Fruit fly (Drosophila melanogaster) Kc167 (cell line): ENCODE measurements around the gene eIF2Bbeta.

Experiments used
- Myc ChIP-seq: fragments of >200 bp; optimal IDR thresholded peaks from 2 replicates; lab custom pipeline; 2017; ENCODE audit warnings: missing external identifiers
- Sin3A ChIP-seq: fragments of >200 bp; optimal IDR thresholded peaks from 2 replicates; lab custom pipeline; 2018; ENCODE audit warnings: missing external identifiers
- h ChIP-seq: fragments of >200 bp; optimal IDR thresholded peaks from 3 replicates; lab custom pipeline; 2018; ENCODE audit warnings: missing external identifiers
- insv ChIP-seq: fragments of >200 bp; optimal IDR thresholded peaks from 3 replicates; lab custom pipeline; 2018; ENCODE audit warnings: missing external identifiers
- psq ChIP-seq: fragments of >200 bp; optimal IDR thresholded peaks from 2 replicates; lab custom pipeline; 2017; ENCODE audit warnings: missing external identifiers
- ttk ChIP-seq: sonication (Bioruptor generic); optimal IDR thresholded peaks from 2 replicates; lab custom pipeline; 2017; ENCODE audit warnings: missing external identifiers

The eIF2Bbeta gene

DNA sequence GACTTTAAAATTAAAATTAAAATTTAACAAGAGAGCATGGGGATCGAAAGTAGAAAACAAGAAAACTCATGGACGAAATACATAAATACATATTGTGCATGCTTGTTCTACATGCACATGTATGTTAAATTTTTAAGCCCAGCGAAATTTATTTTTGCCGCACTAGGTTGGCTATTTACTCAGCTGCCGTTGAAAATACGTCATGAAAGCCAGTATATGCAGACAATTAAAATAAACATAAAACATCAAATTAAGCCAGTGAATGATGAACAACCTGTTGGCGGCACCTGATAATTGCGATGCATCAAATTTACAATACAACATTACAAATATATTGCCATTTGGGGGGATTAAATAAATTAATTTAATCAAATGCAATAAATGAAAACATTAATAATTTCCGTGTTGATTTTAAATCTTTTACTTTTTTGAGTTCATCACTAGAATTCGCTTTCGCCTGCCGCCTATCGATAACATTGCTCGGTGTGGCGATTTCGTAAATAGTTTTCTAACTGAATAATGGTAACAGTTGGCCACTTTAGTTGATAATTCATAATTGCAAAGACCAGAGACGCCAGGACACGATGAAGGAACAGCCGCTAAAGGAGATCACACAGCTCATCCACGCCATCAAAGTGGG is at the start of gene eIF2Bbeta:
eIF2Bbeta (plus strand) TSS at position 438 of the 640 bp plus-strand sequence.
- TF ChIP-seq h (lab: Kevin White, UChicago): no peak
- TF ChIP-seq Myc (lab: Kevin White, UChicago): no peak
- TF ChIP-seq insv (lab: Kevin White, UChicago): no peak
- no peak for TF ChIP-seq Sin3A (lab: Kevin White, UChicago)
- no peak for TF ChIP-seq psq (lab: Kevin White, UChicago)
- no peak for TF ChIP-seq ttk (lab: Kevin White, UChicago)

DNA sequence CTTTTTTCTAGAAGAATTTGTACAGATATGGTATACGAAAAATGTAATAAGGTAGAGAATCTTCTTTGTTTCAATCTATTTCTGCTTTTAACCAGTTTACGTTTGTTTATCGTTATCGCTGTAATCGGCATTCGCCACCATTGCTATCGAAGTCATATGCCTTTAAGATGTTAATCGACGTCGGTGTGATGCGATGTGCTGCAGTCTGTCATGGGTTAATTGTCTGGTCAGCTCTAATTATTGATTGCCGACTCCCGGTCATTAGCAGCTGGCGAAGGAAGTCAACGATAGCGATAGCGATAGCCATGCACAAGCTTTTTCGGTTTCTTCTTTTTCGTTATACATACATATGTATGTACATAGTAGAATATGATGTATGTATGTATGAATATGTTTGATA is 48.9 kb upstream of the eIF2Bbeta start:
- TF ChIP-seq Sin3A (lab: Kevin White, UChicago) (no peak), Myc (lab: Kevin White, UChicago) (no peak)

DNA sequence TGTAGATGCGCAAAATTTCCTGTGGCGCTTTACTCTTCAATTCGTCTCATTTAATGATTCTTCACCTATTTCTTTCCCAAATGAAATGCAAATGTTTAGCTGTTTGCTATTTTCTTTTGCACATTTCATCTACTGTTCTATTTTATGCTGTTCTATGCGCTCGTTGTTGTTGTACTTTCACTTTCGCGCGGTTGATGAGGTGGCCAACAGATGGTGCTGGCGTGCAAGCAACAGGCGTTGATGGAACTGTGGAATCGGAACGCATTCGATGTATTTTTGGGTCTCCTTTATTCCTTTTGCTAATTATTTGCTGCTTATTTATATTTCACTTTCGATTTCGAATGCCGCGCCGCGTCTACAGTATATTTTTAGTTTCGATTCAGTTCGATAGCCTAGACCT is 48.4 kb upstream of the eIF2Bbeta start:
- TF ChIP-seq ttk (lab: Kevin White, UChicago): no peak
- TF ChIP-seq Myc (lab: Kevin White, UChicago): no peak
- TF ChIP-seq psq (lab: Kevin White, UChicago): no peak
- no peak for TF ChIP-seq Sin3A (lab: Kevin White, UChicago)
- TF ChIP-seq h (lab: Kevin White, UChicago): no peak
- TF ChIP-seq insv (lab: Kevin White, UChicago): no peak

DNA sequence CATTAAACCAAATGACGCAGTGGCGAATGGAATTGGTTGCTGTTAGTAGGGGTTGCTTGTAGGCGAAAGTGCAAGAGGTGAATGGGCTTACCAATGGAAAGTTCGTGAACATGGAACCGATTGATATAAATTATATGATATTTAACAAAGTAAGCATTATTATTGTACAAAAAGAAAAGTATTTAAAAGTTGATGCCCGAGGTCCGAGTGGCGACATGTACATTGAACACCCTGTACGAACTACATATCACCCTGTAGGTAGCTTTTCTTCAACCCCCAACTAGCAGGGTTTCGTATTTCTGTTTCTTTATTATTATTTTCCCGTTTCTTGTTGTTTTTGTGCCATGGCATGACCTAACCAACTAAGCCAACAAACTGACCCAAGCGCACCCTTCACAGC is 47.2 kb upstream of the eIF2Bbeta start:
- TF ChIP-seq insv (lab: Kevin White, UChicago): no peak
- no peak for TF ChIP-seq h (lab: Kevin White, UChicago)
- TF ChIP-seq ttk (lab: Kevin White, UChicago): no peak
- TF ChIP-seq Myc (lab: Kevin White, UChicago): no peak
- TF ChIP-seq Sin3A (lab: Kevin White, UChicago): no peak
- TF ChIP-seq psq (lab: Kevin White, UChicago): no peak

DNA sequence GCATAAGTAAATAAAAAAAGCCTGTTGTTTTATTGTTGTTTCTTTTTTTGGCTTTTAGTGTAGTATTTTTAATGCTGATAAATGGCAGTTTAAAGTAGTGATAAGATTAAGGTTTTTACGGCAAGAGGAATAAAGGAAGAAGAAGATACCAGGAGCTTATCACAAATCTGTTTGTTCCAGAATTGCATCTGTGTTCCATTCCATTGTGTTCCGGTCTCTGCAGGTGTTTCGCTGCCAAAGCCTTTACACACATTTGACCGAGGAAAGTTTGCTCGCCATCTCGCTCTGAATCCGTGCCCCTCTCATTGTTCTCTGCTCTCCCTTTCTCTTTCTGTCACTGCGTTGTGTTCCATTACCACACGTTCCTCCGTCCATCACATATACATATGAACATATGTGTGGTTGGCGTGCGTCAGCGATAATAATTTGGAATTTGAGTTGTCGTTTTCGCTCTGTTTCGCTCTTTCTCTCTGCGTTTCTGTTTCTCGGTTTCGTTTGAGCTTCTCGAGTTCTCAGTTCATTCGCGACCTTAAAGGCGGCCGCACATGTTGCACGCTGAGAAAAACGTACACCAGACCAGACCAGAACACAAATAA is 46.0 kb upstream of the eIF2Bbeta start:
- TF ChIP-seq psq (lab: Kevin White, UChicago) (no peak), ttk (lab: Kevin White, UChicago) (no peak), Myc (lab: Kevin White, UChicago) (no peak), insv (lab: Kevin White, UChicago) (no peak), h (lab: Kevin White, UChicago) (no peak), Sin3A (lab: Kevin White, UChicago) (no peak)

DNA sequence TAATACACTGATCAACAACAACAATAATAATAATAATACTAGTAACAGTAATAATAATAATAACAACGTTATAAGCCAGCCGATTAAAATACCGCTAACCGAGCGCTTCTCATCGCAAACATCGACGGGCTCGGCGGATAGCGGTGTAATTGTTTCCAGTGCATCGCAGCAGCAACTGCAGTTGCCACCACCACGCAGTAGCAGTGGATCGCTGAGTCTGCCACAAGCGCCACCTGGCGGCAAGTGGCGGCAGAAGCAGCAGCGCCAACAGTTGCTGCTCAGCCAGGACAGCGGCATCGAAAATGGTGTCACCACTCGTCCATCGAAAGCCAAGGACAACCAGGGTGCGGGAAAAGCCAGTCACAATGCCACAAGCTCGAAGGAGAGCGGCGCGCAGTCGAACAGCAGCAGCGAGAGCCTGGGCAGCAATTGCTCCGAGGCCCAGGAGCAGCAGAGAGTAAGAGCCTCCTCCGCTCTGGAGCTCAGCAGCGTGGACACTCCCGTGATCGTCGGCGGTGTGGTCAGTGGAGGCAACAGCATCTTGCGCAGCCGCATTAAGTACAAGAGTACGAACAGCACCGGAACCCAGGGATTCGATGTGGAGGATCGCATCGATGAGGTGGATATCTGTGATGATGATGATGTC is 44.8 kb upstream of the eIF2Bbeta start:
- TF ChIP-seq psq (lab: Kevin White, UChicago): no peak
- TF ChIP-seq Sin3A (lab: Kevin White, UChicago): no peak
- TF ChIP-seq h (lab: Kevin White, UChicago): no peak
- TF ChIP-seq Myc (lab: Kevin White, UChicago): no peak
- no peak for TF ChIP-seq ttk (lab: Kevin White, UChicago)
- TF ChIP-seq insv (lab: Kevin White, UChicago): no peak

DNA sequence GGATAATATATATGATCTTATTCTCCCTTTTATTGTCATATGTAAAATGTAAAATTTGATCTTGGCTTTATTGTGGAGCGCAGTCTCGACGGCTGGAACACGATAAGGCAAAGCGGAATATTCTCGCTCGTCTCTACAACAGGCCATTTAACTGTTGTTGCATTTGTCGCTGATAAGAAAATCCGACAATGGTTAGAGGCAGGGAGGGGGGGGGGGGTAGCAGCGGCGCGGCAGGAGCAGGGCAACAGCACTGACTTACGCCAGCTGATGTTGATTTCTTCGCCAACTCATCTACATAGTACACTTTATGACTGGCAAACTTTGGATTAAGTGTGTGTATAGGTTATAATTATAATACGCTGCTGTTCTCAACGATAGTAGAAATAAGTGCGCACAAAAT is 42.6 kb upstream of the eIF2Bbeta start:
- no peak for TF ChIP-seq insv (lab: Kevin White, UChicago)
- no peak for TF ChIP-seq Myc (lab: Kevin White, UChicago)
- TF ChIP-seq ttk (lab: Kevin White, UChicago): no peak
- TF ChIP-seq psq (lab: Kevin White, UChicago): no peak
- no peak for TF ChIP-seq Sin3A (lab: Kevin White, UChicago)
- no peak for TF ChIP-seq h (lab: Kevin White, UChicago)

DNA sequence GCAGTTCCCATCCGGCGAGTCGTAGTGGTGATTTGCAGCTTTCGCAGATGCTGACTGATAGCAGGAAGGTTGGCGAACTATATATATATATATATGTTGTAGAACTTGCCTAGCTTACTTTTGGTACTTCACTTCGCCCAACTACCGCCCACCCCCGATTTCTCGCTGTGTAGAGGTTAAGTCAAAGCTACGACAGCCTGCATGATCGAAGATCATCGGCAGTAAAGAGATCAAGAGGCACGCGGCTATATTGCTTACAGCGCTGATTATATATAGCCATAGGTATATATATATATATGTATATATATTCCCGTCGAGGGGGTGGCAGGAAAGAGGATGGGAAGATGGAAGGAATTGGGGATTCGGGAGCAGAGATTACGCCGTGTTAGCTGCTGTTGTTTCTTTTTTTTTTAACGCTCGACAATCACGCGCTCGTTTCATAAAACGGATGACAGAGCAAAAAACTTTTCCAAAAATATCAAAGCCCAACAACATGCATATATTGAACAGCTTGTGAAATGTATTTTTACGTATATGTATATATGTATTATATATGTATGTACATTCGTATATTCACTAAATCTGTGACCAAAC is 41.7 kb upstream of the eIF2Bbeta start:
- TF ChIP-seq psq (lab: Kevin White, UChicago) (no peak), ttk (lab: Kevin White, UChicago) (no peak), Myc (lab: Kevin White, UChicago) (no peak), h (lab: Kevin White, UChicago) (no peak), Sin3A (lab: Kevin White, UChicago) (no peak), insv (lab: Kevin White, UChicago) (no peak)

DNA sequence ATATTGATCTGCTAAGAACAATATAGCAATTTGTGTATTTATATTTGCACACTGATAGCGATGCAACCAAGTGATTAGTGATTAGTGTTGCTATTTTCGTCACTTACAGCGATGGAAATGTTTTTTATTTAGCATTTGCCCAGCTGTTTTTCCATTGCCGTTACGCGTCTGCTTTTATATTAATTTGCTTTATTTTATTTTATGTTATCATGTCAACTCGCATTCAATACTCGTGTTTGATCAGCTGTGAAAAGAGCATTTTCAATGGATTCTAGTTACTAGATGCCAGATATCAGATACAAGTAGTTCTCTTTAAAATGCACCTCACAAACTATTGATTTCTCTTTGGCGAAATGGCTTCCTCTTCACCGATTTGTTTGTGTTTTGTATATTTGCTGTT is 41.0 kb upstream of the eIF2Bbeta start:
- TF ChIP-seq ttk (lab: Kevin White, UChicago): no peak
- TF ChIP-seq Myc (lab: Kevin White, UChicago): no peak
- TF ChIP-seq insv (lab: Kevin White, UChicago): no peak

DNA sequence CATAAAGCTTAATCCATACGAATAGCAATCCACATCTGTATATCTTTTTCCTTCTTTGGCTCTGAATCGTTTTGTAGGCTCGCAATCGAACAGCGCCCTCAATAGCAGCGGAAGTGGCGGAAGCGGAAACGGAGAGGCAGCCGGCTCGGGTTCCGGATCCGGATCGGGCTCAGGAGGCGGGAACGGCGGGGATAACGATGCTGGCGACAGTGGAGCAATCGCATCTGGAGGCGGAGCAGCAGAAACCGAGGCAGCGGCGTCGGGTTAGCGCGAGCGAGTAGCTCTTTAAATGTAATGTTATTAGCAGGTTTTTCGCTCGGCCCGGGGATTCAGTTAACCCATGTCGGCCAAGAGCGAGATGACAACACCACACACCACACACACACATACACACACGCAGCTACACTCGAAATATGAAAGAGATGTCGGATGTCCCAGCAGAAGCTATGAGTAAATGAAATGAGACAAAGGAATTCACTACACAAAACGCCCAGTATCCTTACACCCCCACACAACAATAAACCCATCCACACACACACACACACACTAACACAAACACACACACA is 27.3 kb upstream of the eIF2Bbeta start:
- no peak for TF ChIP-seq psq (lab: Kevin White, UChicago)
- no peak for TF ChIP-seq ttk (lab: Kevin White, UChicago)
- TF ChIP-seq h (lab: Kevin White, UChicago): no peak
- TF ChIP-seq insv (lab: Kevin White, UChicago): no peak
- no peak for TF ChIP-seq Sin3A (lab: Kevin White, UChicago)
- no peak for TF ChIP-seq Myc (lab: Kevin White, UChicago)

DNA sequence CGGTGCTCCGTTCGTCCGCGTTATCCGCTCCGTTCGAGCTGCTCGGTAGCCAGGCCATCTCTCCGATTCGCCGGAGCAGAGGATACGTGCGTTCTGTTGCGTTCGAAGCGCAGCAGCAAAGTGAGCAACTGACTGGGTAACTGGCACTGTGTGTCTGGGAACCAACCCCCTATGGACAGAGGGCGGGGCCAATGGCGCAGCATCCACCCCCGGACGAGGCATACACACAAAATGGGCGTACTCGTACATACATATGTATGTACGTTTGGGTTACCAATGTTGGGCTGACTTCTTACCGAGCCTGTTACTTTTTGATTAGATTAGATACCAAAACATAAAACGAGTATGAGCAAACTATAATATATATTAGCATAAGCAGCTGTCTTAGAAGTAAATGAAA is 22.8 kb upstream of the eIF2Bbeta start, which contains the start of gene HLH3B:
HLH3B (minus strand) TSS at position 123 of the 400 bp plus-strand sequence.
- TF ChIP-seq psq (lab: Kevin White, UChicago) (no peak), h (lab: Kevin White, UChicago) (no peak), Myc (lab: Kevin White, UChicago) (no peak), insv (lab: Kevin White, UChicago) (no peak), ttk (lab: Kevin White, UChicago) (no peak), Sin3A (lab: Kevin White, UChicago) (no peak)
